Fruit fly (Drosophila melanogaster) whole organism, embryonic: ENCODE results near the gene CG7557.

Experiments
- Aef1 ChIP-seq: fragments of 200-800 bp; sonication (Bioruptor generic); IDR thresholded peaks from 3 replicates; pipeline ENCODE4 v1.3.6; 2022; ENCODE audit warnings: missing biosample characterization, missing genetic modification characterization
- Atf3 ChIP-seq: fragments of 200-800 bp; sonication (Bioruptor generic); optimal IDR thresholded peaks from 3 replicates; lab custom pipeline; 2016; ENCODE audit warnings: missing biosample characterization, missing genetic modification characterization
- BEAF-32 ChIP-seq: fragments of 200-800 bp; sonication (Bioruptor generic); optimal IDR thresholded peaks from 3 replicates; lab custom pipeline; 2017; ENCODE audit warnings: missing biosample characterization, missing genetic modification characterization, mild to moderate bottlenecking, moderate library complexity, missing genetic modification reagents
- Blimp-1 ChIP-seq: fragments of 200-800 bp; sonication (Bioruptor generic); optimal IDR thresholded peaks from 3 replicates; lab custom pipeline; 2018; ENCODE audit warnings: missing biosample characterization, missing genetic modification characterization, mild to moderate bottlenecking, moderate library complexity, missing genetic modification reagents
- CG10209 ChIP-seq: fragments of 200-800 bp; sonication (Bioruptor generic); optimal IDR thresholded peaks from 3 replicates; lab custom pipeline; 2017; ENCODE audit warnings: missing biosample characterization, mild to moderate bottlenecking, missing genetic modification characterization, missing genetic modification reagents
- CG12299 ChIP-seq: fragments of 200-800 bp; sonication (Bioruptor generic); optimal IDR thresholded peaks from 2 replicates; lab custom pipeline; 2018; ENCODE audit warnings: missing biosample characterization, mild to moderate bottlenecking, missing genetic modification characterization
- CG15269 ChIP-seq: fragments of 200-800 bp; sonication (Bioruptor generic); optimal IDR thresholded peaks from 2 replicates; lab custom pipeline; 2018; ENCODE audit warnings: missing biosample characterization, mild to moderate bottlenecking, missing genetic modification characterization, moderate library complexity
- CG17361 ChIP-seq: fragments of 200-800 bp; sonication (Bioruptor generic); IDR thresholded peaks from 3 replicates; pipeline ENCODE4 v1.3.6; 2022; ENCODE audit warnings: missing biosample characterization, missing genetic modification characterization
- CG17385 ChIP-seq: fragments of 200-800 bp; sonication (Bioruptor generic); optimal IDR thresholded peaks from 3 replicates; lab custom pipeline; 2018; ENCODE audit warnings: missing biosample characterization, mild to moderate bottlenecking, missing genetic modification characterization
- CG2120 ChIP-seq: fragments of 200-800 bp; sonication (Bioruptor generic); optimal IDR thresholded peaks from 3 replicates; lab custom pipeline; 2016; ENCODE audit warnings: missing biosample characterization, missing genetic modification characterization
- CG30431 ChIP-seq: fragments of 200-800 bp; sonication (Bioruptor generic); optimal IDR thresholded peaks from 2 replicates; lab custom pipeline; 2017; ENCODE audit warnings: missing biosample characterization, missing genetic modification characterization
- CG31224 ChIP-seq: fragments of 200-800 bp; sonication (Bioruptor generic); IDR thresholded peaks from 2 replicates; pipeline ENCODE4 v1.3.6; 2022; ENCODE audit warnings: missing biosample characterization, missing genetic modification characterization
- CG31388 ChIP-seq: fragments of 200-800 bp; sonication (Bioruptor generic); optimal IDR thresholded peaks from 2 replicates; lab custom pipeline; 2016; ENCODE audit warnings: missing biosample characterization, missing genetic modification characterization
- CG4282 ChIP-seq: fragments of 200-800 bp; sonication (Bioruptor generic); optimal IDR thresholded peaks from 2 replicates; lab custom pipeline; 2016; ENCODE audit warnings: missing biosample characterization, missing genetic modification characterization
- CG4854 ChIP-seq: fragments of 200-800 bp; sonication (Bioruptor generic); optimal IDR thresholded peaks from 2 replicates; lab custom pipeline; 2016; ENCODE audit warnings: missing biosample characterization, missing genetic modification characterization, inconsistent platforms
- CG6813 ChIP-seq: fragments of 200-800 bp; sonication (Bioruptor generic); optimal IDR thresholded peaks from 2 replicates; lab custom pipeline; 2017; ENCODE audit warnings: missing biosample characterization, missing genetic modification characterization, mild to moderate bottlenecking, moderate library complexity, missing genetic modification reagents
- CG7556 ChIP-seq: fragments of 200-800 bp; sonication (Bioruptor generic); optimal IDR thresholded peaks from 2 replicates; lab custom pipeline; 2017; ENCODE audit warnings: missing biosample characterization, mild to moderate bottlenecking, missing genetic modification characterization
- CG9817 ChIP-seq: fragments of 200-800 bp; sonication (Bioruptor generic); optimal IDR thresholded peaks from 2 replicates; lab custom pipeline; 2018; ENCODE audit warnings: missing biosample characterization, mild to moderate bottlenecking, missing genetic modification characterization, moderate library complexity
- Dip3 ChIP-seq: fragments of 200-800 bp; sonication (Bioruptor generic); optimal IDR thresholded peaks from 3 replicates; lab custom pipeline; 2016; ENCODE audit warnings: missing biosample characterization, missing genetic modification characterization
- ERR ChIP-seq: fragments of 200-800 bp; sonication (Bioruptor generic); optimal IDR thresholded peaks from 2 replicates; lab custom pipeline; 2016; ENCODE audit warnings: missing biosample characterization, missing genetic modification characterization
- Jarid2 ChIP-seq: fragments of 200-800 bp; sonication (Bioruptor generic); optimal IDR thresholded peaks from 3 replicates; lab custom pipeline; 2017; ENCODE audit warnings: mild to moderate bottlenecking, missing biosample characterization, missing genetic modification reagents, missing genetic modification characterization
- MBD-R2 ChIP-seq: fragments of 200-800 bp; sonication (Bioruptor generic); IDR thresholded peaks from 2 replicates; pipeline ENCODE4 v1.3.6; 2022; ENCODE audit warnings: missing biosample characterization, missing genetic modification characterization
- Rfx ChIP-seq: fragments of 200-800 bp; sonication (Bioruptor generic); IDR thresholded peaks from 2 replicates; pipeline ENCODE4 v1.3.6; 2022; ENCODE audit warnings: missing biosample characterization, missing genetic modification characterization
- Spps ChIP-seq: fragments of 200-800 bp; sonication (Bioruptor generic); optimal IDR thresholded peaks from 2 replicates; lab custom pipeline; 2018; ENCODE audit warnings: missing biosample characterization, mild to moderate bottlenecking, missing genetic modification characterization
- Tbp ChIP-seq: fragments of >200 bp; optimal IDR thresholded peaks from 2 replicates; lab custom pipeline; 2018; ENCODE audit warnings: missing biosample characterization, missing genetic modification characterization
- Vsx1 ChIP-seq: fragments of 200-800 bp; sonication (Bioruptor generic); optimal IDR thresholded peaks from 2 replicates; lab custom pipeline; 2017; ENCODE audit warnings: missing biosample characterization, mild to moderate bottlenecking, missing genetic modification characterization, missing genetic modification reagents
- YL-1 ChIP-seq: fragments of 200-800 bp; sonication (Bioruptor generic); optimal IDR thresholded peaks from 3 replicates; lab custom pipeline; 2017; ENCODE audit warnings: missing biosample characterization, mild to moderate bottlenecking, missing genetic modification characterization
- croc ChIP-seq: fragments of 200-800 bp; sonication (Bioruptor generic); conservative IDR thresholded peaks from 3 replicates; pipeline ENCODE4 v1.3.6; 2022; ENCODE audit warnings: missing biosample characterization, missing genetic modification characterization
- cwo ChIP-seq: fragments of 200-800 bp; sonication (Bioruptor generic); optimal IDR thresholded peaks from 3 replicates; lab custom pipeline; 2017; ENCODE audit warnings: missing biosample characterization, missing genetic modification characterization, mild to moderate bottlenecking, moderate library complexity, missing genetic modification reagents
- dmrt99B ChIP-seq: fragments of 200-800 bp; sonication (Bioruptor generic); optimal IDR thresholded peaks from 2 replicates; lab custom pipeline; 2018; ENCODE audit warnings: missing biosample characterization, mild to moderate bottlenecking, missing genetic modification characterization, moderate library complexity
- esg ChIP-seq: fragments of 200-800 bp; sonication (Bioruptor generic); conservative IDR thresholded peaks from 2 replicates; pipeline ENCODE4 v1.3.6; 2022; ENCODE audit warnings: missing biosample characterization, missing genetic modification characterization
- ewg ChIP-seq: fragments of 200-800 bp; sonication (Bioruptor generic); optimal IDR thresholded peaks from 3 replicates; lab custom pipeline; 2017; ENCODE audit warnings: mild to moderate bottlenecking, missing biosample characterization, missing genetic modification reagents, missing genetic modification characterization
- fru ChIP-seq: fragments of >200 bp; optimal IDR thresholded peaks from 2 replicates; lab custom pipeline; 2017
- hth ChIP-seq: fragments of >200 bp; optimal IDR thresholded peaks from 2 replicates; lab custom pipeline; 2017; ENCODE audit warnings: inconsistent platforms
- maf-S ChIP-seq: fragments of 200-800 bp; sonication (Bioruptor generic); optimal IDR thresholded peaks from 2 replicates; lab custom pipeline; 2016; ENCODE audit warnings: missing biosample characterization, missing genetic modification characterization
- org-1 ChIP-seq: fragments of 200-800 bp; sonication (Bioruptor generic); optimal IDR thresholded peaks from 2 replicates; lab custom pipeline; 2017; ENCODE audit warnings: missing biosample characterization, missing genetic modification characterization
- p53 ChIP-seq: fragments of 200-800 bp; sonication (Bioruptor generic); optimal IDR thresholded peaks from 2 replicates; lab custom pipeline; 2016; ENCODE audit warnings: missing biosample characterization, missing genetic modification characterization
- phol ChIP-seq: fragments of 200-800 bp; sonication (Bioruptor generic); optimal IDR thresholded peaks from 3 replicates; lab custom pipeline; 2018; ENCODE audit warnings: missing biosample characterization, mild to moderate bottlenecking, missing genetic modification characterization, moderate library complexity
- sd ChIP-seq: fragments of 200-800 bp; sonication (Bioruptor generic); optimal IDR thresholded peaks from 3 replicates; lab custom pipeline; 2018; ENCODE audit warnings: missing biosample characterization, mild to moderate bottlenecking, missing genetic modification characterization, moderate library complexity
- seq ChIP-seq: fragments of 200-800 bp; sonication (Bioruptor generic); IDR thresholded peaks from 2 replicates; pipeline ENCODE4 v1.3.6; 2022; ENCODE audit warnings: missing biosample characterization, missing genetic modification characterization
- sna ChIP-seq: fragments of 200-800 bp; sonication (Bioruptor generic); IDR thresholded peaks from 2 replicates; pipeline ENCODE4 v1.3.6; 2022; ENCODE audit warnings: missing biosample characterization, missing genetic modification characterization; ENCODE audit not compliant: partially characterized antibody
- stwl ChIP-seq: fragments of 200-800 bp; sonication (Bioruptor generic); optimal IDR thresholded peaks from 3 replicates; lab custom pipeline; 2018; ENCODE audit warnings: missing biosample characterization, mild to moderate bottlenecking, missing genetic modification characterization, moderate library complexity
- tap ChIP-seq: fragments of 200-800 bp; optimal IDR thresholded peaks from 3 replicates; lab custom pipeline; 2019; ENCODE audit warnings: missing biosample characterization, mild to moderate bottlenecking, missing genetic modification characterization, moderate library complexity
- unpg ChIP-seq: fragments of 200-800 bp; sonication (Bioruptor generic); optimal IDR thresholded peaks from 3 replicates; lab custom pipeline; 2018; ENCODE audit warnings: missing biosample characterization, mild to moderate bottlenecking, missing genetic modification characterization, moderate library complexity
- usp ChIP-seq: fragments of >200 bp; optimal IDR thresholded peaks from 2 replicates; lab custom pipeline; 2017; ENCODE audit warnings: missing biosample characterization, missing genetic modification characterization
- vvl ChIP-seq: fragments of 200-800 bp; sonication (Bioruptor generic); IDR thresholded peaks from 2 replicates; pipeline ENCODE4 v1.3.6; 2022; ENCODE audit warnings: missing biosample characterization, missing genetic modification characterization
- wor ChIP-seq: fragments of 200-800 bp; sonication (Bioruptor generic); IDR thresholded peaks from 2 replicates; pipeline ENCODE4 v1.3.6; 2022; ENCODE audit warnings: missing biosample characterization, missing genetic modification characterization
- yki ChIP-seq: fragments of >200 bp; optimal IDR thresholded peaks from 3 replicates; lab custom pipeline; 2018
- zen2 ChIP-seq: fragments of 200-800 bp; sonication (Bioruptor generic); IDR thresholded peaks from 3 replicates; pipeline ENCODE4 v1.3.6; 2022; ENCODE audit warnings: missing biosample characterization, missing genetic modification characterization; ENCODE audit not compliant: partially characterized antibody

Gene CG7557

DNA sequence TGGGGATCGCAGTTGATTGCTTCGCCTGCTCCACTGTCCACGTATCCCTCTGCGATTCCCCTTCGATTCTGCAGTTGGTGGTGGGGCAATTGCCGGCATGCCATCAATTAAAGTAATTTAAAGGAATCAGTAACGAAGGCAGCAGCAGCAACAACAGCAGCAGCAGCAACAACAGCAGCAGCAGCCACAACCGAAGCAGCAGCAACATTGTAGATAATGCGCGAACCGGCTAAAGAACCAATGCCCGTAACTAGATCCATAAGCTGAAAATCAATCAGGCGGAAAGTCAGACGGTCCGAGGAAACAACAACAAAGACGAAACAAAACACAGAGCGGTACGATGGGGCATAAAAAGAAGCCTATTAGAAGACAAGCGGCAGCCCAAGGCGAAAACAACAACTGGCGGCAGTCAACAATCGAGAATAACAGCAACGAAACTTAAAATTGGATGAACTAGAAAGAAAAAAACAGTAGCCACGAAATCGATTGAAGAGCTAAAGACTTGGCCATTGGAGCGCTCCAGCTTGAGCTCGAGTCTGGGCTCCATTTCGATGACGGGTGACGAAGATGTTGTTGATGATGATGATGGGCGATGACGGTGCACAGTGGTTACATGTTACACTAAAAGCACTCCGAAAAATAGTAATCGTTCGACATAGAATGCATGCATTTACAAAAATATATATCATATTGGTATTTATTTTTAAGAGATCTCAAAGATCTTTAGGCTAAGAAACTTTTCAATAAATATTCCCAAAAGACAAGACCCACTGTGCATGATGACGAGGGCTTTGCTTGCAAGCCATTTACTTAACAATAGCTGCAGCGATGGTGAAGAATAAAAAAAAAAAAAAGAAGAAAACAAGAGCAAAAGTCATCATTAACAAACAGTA lies 39.4 kb upstream of the CG7557 start (continued):
- TF ChIP-seq BEAF-32 (GFP tag; lab: Kevin White, UChicago) (no peak), YL-1 (GFP tag; lab: Kevin White, UChicago) (peak; percentile 44), esg (peak; percentile 94), croc (GFP tag; lab: Robert Waterston, UW) (peak; percentile 95), cwo (peak; percentile 85), stwl (tag; lab: Kevin White, UChicago) (peak; percentile 55), Spps (tag; lab: Kevin White, UChicago) (peak; percentile 96), maf-S (peak; percentile 89), CG15269 (tag; lab: Kevin White, UChicago) (peak; percentile 95), Blimp-1 (GFP tag; lab: Kevin White, UChicago) (peak; percentile 94), ERR (peak; percentile 77), fru (lab: Kevin White, UChicago) (no peak), Vsx1 (GFP tag; lab: Kevin White, UChicago) (peak; percentile 74), sna (GFP tag; lab: Robert Waterston, UW) (peak; percentile 48), CG2120 (GFP tag; lab: Kevin White, UChicago) (peak; percentile 87), Jarid2 (GFP tag; lab: Kevin White, UChicago) (peak; percentile 77), Atf3 (GFP tag; lab: Kevin White, UChicago) (peak; percentile 93), CG6813 (GFP tag; lab: Kevin White, UChicago) (peak; percentile 94), sd (tag; lab: Kevin White, UChicago) (peak; percentile 72), CG10209 (GFP tag; lab: Kevin White, UChicago) (peak; percentile 94), Dip3 (GFP tag; lab: Kevin White, UChicago) (peak; percentile 84), MBD-R2 (GFP tag; lab: Robert Waterston, UW) (peak; percentile 82), unpg (GFP tag; lab: Kevin White, UChicago) (peak; percentile 96), Rfx (GFP tag; lab: Robert Waterston, UW) (peak; percentile 90), dmrt99B (peak; percentile 96), Aef1 (peak; percentile 92), zen2 (no peak), Tbp (no peak), CG17361 (GFP tag; lab: Robert Waterston, UW) (peak; percentile 93), vvl (GFP tag; lab: Robert Waterston, UW) (peak; percentile 98), hth (lab: Kevin White, UChicago) (no peak), usp (GFP tag; lab: Kevin White, UChicago) (no peak), yki (lab: Kevin White, UChicago) (no peak), seq (peak; percentile 95), tap (peak; percentile 95), phol (peak; percentile 95), org-1 (GFP tag; lab: Kevin White, UChicago) (peak; percentile 91), CG4282 (peak; percentile 94), CG31388 (GFP tag; lab: Kevin White, UChicago) (peak; percentile 66), wor (GFP tag; lab: Robert Waterston, UW) (peak; percentile 94), CG30431 (peak; percentile 88), CG7556 (GFP tag; lab: Kevin White, UChicago) (peak; percentile 94), CG31224 (GFP tag; lab: Robert Waterston, UW) (peak; percentile 81), CG4854 (peak; percentile 72), CG17385 (GFP tag; lab: Kevin White, UChicago) (peak; percentile 93), CG12299 (tag; lab: Kevin White, UChicago) (peak; percentile 81), CG9817 (tag; lab: Kevin White, UChicago) (peak; percentile 89), ewg (peak; percentile 92), p53 (GFP tag; lab: Kevin White, UChicago) (peak; percentile 81)
